Worm (Caenorhabditis elegans): ENCODE measurements around the gene VZK822L.2.

VZK822L.2 gene

ce11 chrIV:11949717-11950116, 37.9 kb downstream of the VZK822L.2 start, which contains the start of gene hdl-1:
TSS of gene hdl-1 (minus strand) at chrIV:11949817.
- no peak for TF ChIP-seq hmbx-1 (tag; optimal IDR thresholded peaks at IDR 0.05)
- no peak for TF ChIP-seq aly-1 (tag; optimal IDR thresholded peaks at IDR 0.05)
- TF ChIP-seq flt-1 (GFP tag; IDR thresholded peaks at IDR 0.05) = no peak
- no peak for TF ChIP-seq scrt-1 (GFP tag; IDR thresholded peaks at IDR 0.05)
- TF ChIP-seq tbx-11 (GFP tag; IDR thresholded peaks at IDR 0.05) = no peak
- TF ChIP-seq tra-4 (tag; optimal IDR thresholded peaks at IDR 0.05) = no peak
- TF ChIP-seq B0310.2 (tag; optimal IDR thresholded peaks at IDR 0.05) = no peak
- no peak for TF ChIP-seq ceh-36 (tag; optimal IDR thresholded peaks at IDR 0.05)
- TF ChIP-seq sea-1 (GFP tag; conservative IDR thresholded peaks at IDR 0.05) = no peak

ce11 chrIV:11950270-11950669, 38.4 kb downstream of the VZK822L.2 start, which contains the start of gene tbx-36:
TSS of gene tbx-36 (plus strand) at chrIV:11950570.
- TF ChIP-seq scrt-1 (GFP tag; IDR thresholded peaks at IDR 0.05) = no peak
- TF ChIP-seq aly-1 (tag; optimal IDR thresholded peaks at IDR 0.05) = no peak
- no peak for TF ChIP-seq sea-1 (GFP tag; conservative IDR thresholded peaks at IDR 0.05)
- TF ChIP-seq tbx-37 (GFP tag; conservative IDR thresholded peaks at IDR 0.05) = no peak
- TF ChIP-seq tra-4 (tag; optimal IDR thresholded peaks at IDR 0.05) = no peak
- no peak for TF ChIP-seq hnd-1 (tag; optimal IDR thresholded peaks at IDR 0.05)
- TF ChIP-seq B0310.2 (tag; optimal IDR thresholded peaks at IDR 0.05) = no peak
- no peak for TF ChIP-seq ets-7 (tag; optimal IDR thresholded peaks at IDR 0.05)
- TF ChIP-seq hmg-4 (GFP tag; optimal IDR thresholded peaks at IDR 0.05) = no peak
- no peak for TF ChIP-seq F13C5.2 (tag; optimal IDR thresholded peaks at IDR 0.05)
- no peak for TF ChIP-seq tbx-11 (GFP tag; IDR thresholded peaks at IDR 0.05)
- no peak for TF ChIP-seq ama-1 (optimal IDR thresholded peaks at IDR 0.05)
- TF ChIP-seq hmbx-1 (tag; optimal IDR thresholded peaks at IDR 0.05) = no peak
- TF ChIP-seq ceh-36 (tag; optimal IDR thresholded peaks at IDR 0.05) = no peak
- no peak for TF ChIP-seq pes-1 (GFP tag; IDR thresholded peaks at IDR 0.05)
- no peak for TF ChIP-seq ceh-13 (GFP tag; optimal IDR thresholded peaks at IDR 0.05)

ce11 chrIV:11952612-11953299, 40.9 kb downstream of the VZK822L.2 start, which contains the start of gene gdh-1:
TSS of gene gdh-1 (plus strand) at chrIV:11953249.
- TF ChIP-seq flt-1 (GFP tag; IDR thresholded peaks at IDR 0.05) (no peak), ceh-13 (GFP tag; optimal IDR thresholded peaks at IDR 0.05) (no peak), scrt-1 (GFP tag; IDR thresholded peaks at IDR 0.05) (no peak), ets-7 (tag; optimal IDR thresholded peaks at IDR 0.05) (no peak), tbx-37 (GFP tag; conservative IDR thresholded peaks at IDR 0.05) (no peak), hmbx-1 (tag; optimal IDR thresholded peaks at IDR 0.05) (no peak), tra-4 (tag; optimal IDR thresholded peaks at IDR 0.05) (no peak), sea-1 (GFP tag; conservative IDR thresholded peaks at IDR 0.05) (no peak), F13C5.2 (tag; optimal IDR thresholded peaks at IDR 0.05) (no peak), hmg-4 (GFP tag; optimal IDR thresholded peaks at IDR 0.05) (no peak), ceh-36 (tag; optimal IDR thresholded peaks at IDR 0.05) (no peak), B0310.2 (tag; optimal IDR thresholded peaks at IDR 0.05) (no peak), ama-1 (optimal IDR thresholded peaks at IDR 0.05) (no peak), pes-1 (GFP tag; IDR thresholded peaks at IDR 0.05) (no peak)

ce11 chrIV:11955592-11955991, 43.8 kb downstream of the VZK822L.2 start:
- TF ChIP-seq ceh-13 (GFP tag; optimal IDR thresholded peaks at IDR 0.05) = no peak
- TF ChIP-seq pes-1 (GFP tag; IDR thresholded peaks at IDR 0.05) = no peak

- no peak for TF ChIP-seq scrt-1 (GFP tag; IDR thresholded peaks at IDR 0.05)
- TF ChIP-seq pes-1 (GFP tag; IDR thresholded peaks at IDR 0.05) = no peak
- no peak for TF ChIP-seq hmg-4 (GFP tag; optimal IDR thresholded peaks at IDR 0.05)
Observed at ce11 chrIV:11956387-11956786, 44.6 kb downstream of the VZK822L.2 start.

- no peak for TF ChIP-seq hmbx-1 (tag; optimal IDR thresholded peaks at IDR 0.05)
- no peak for TF ChIP-seq ceh-13 (GFP tag; optimal IDR thresholded peaks at IDR 0.05)
- TF ChIP-seq tbx-11 (GFP tag; IDR thresholded peaks at IDR 0.05) = no peak
- TF ChIP-seq F13C5.2 (tag; optimal IDR thresholded peaks at IDR 0.05) = no peak
- TF ChIP-seq tbx-37 (GFP tag; conservative IDR thresholded peaks at IDR 0.05) = no peak
- no peak for TF ChIP-seq ama-1 (optimal IDR thresholded peaks at IDR 0.05)
- no peak for TF ChIP-seq pes-1 (GFP tag; IDR thresholded peaks at IDR 0.05)
- no peak for TF ChIP-seq flt-1 (GFP tag; IDR thresholded peaks at IDR 0.05)
- no peak for TF ChIP-seq ets-7 (tag; optimal IDR thresholded peaks at IDR 0.05)
- no peak for TF ChIP-seq aly-1 (tag; optimal IDR thresholded peaks at IDR 0.05)
- TF ChIP-seq scrt-1 (GFP tag; IDR thresholded peaks at IDR 0.05) = no peak
- no peak for TF ChIP-seq hnd-1 (tag; optimal IDR thresholded peaks at IDR 0.05)
- no peak for TF ChIP-seq ceh-36 (tag; optimal IDR thresholded peaks at IDR 0.05)
- no peak for TF ChIP-seq B0310.2 (tag; optimal IDR thresholded peaks at IDR 0.05)
- no peak for TF ChIP-seq hmg-4 (GFP tag; optimal IDR thresholded peaks at IDR 0.05)
- no peak for TF ChIP-seq tra-4 (tag; optimal IDR thresholded peaks at IDR 0.05)
- TF ChIP-seq sea-1 (GFP tag; conservative IDR thresholded peaks at IDR 0.05) = no peak
Observed at ce11 chrIV:11957074-11957473, 45.3 kb downstream of the VZK822L.2 start.

ce11 chrIV:11959573-11959972, 47.8 kb downstream of the VZK822L.2 start, which contains the start of gene tgt-1:
TSS of gene tgt-1 (minus strand) at chrIV:11959804.
- TF ChIP-seq scrt-1 (GFP tag; IDR thresholded peaks at IDR 0.05) = no peak
- TF ChIP-seq flt-1 (GFP tag; IDR thresholded peaks at IDR 0.05) = no peak
- no peak for TF ChIP-seq ets-7 (tag; optimal IDR thresholded peaks at IDR 0.05)
- no peak for TF ChIP-seq ama-1 (optimal IDR thresholded peaks at IDR 0.05)
- TF ChIP-seq ceh-13 (GFP tag; optimal IDR thresholded peaks at IDR 0.05) = no peak
- TF ChIP-seq hmg-4 (GFP tag; optimal IDR thresholded peaks at IDR 0.05) = no peak
- TF ChIP-seq sea-1 (GFP tag; conservative IDR thresholded peaks at IDR 0.05) = no peak
- TF ChIP-seq pes-1 (GFP tag; IDR thresholded peaks at IDR 0.05) = no peak
- TF ChIP-seq ceh-36 (tag; optimal IDR thresholded peaks at IDR 0.05) = no peak
- TF ChIP-seq hmbx-1 (tag; optimal IDR thresholded peaks at IDR 0.05) = no peak
- no peak for TF ChIP-seq F13C5.2 (tag; optimal IDR thresholded peaks at IDR 0.05)
- TF ChIP-seq tbx-11 (GFP tag; IDR thresholded peaks at IDR 0.05) = no peak
- TF ChIP-seq B0310.2 (tag; optimal IDR thresholded peaks at IDR 0.05) = no peak
- TF ChIP-seq hnd-1 (tag; optimal IDR thresholded peaks at IDR 0.05) = no peak
- no peak for TF ChIP-seq tbx-37 (GFP tag; conservative IDR thresholded peaks at IDR 0.05)
- TF ChIP-seq aly-1 (tag; optimal IDR thresholded peaks at IDR 0.05) = no peak
- TF ChIP-seq tra-4 (tag; optimal IDR thresholded peaks at IDR 0.05) = no peak

Data from whole organism, early embryonic.